Worm (Caenorhabditis elegans): ENCODE results near the gene rod-1.

The rod-1 gene

ce11 chrIV:7478134-7478533, at the start of gene rod-1:
Gene rod-1, plus strand, starts transcription at chrIV:7478452.
- TF ChIP-seq snpc-1.1 (tag; optimal IDR thresholded peaks at IDR 0.05; ENCODE audit: insufficient read depth) (no peak), lin-54 (GFP tag; optimal IDR thresholded peaks at IDR 0.05) (no peak), hmg-1.2 (GFP tag; IDR thresholded peaks at IDR 0.05) (0 out of 2 replicates have a peak, but pooled peaks have one; percentile 8), pbrm-1 (GFP tag; IDR thresholded peaks at IDR 0.05) (peak; percentile 41; the same call in 1 of the 2 replicates)

ce11 chrIV:7428998-7429397, 49.3 kb upstream of the rod-1 start:
- no peak for TF ChIP-seq hlh-26 (GFP tag; conservative IDR thresholded peaks at IDR 0.05)
- no peak for TF ChIP-seq xnd-1 (tag; optimal IDR thresholded peaks at IDR 0.05)
- no peak for TF ChIP-seq lag-1 (GFP tag; IDR thresholded peaks at IDR 0.05)
- no peak for TF ChIP-seq ets-4 (GFP tag; optimal IDR thresholded peaks at IDR 0.05)
- no peak for TF ChIP-seq ztf-18 (tag; optimal IDR thresholded peaks at IDR 0.05)

- TF ChIP-seq athp-1 (tag; optimal IDR thresholded peaks at IDR 0.05) (no peak), snpc-4 (GFP tag; optimal IDR thresholded peaks at IDR 0.05) (no peak), snpc-4 (tag; optimal IDR thresholded peaks at IDR 0.05) (no peak), hlh-12 (tag; optimal IDR thresholded peaks at IDR 0.05) (no peak), pbrm-1 (GFP tag; IDR thresholded peaks at IDR 0.05) (no peak), sea-2 (GFP tag; IDR thresholded peaks at IDR 0.05) (no peak), lsl-1 (GFP tag; optimal IDR thresholded peaks at IDR 0.05) (no peak)
These were observed 44.4 kb upstream of the rod-1 start, which contains the start of gene B0496.11 for ce11 chrIV:7433858-7434257. Gene B0496.11, minus strand, starts transcription at chrIV:7433958.

ce11 chrIV:7439377-7439776, 38.9 kb upstream of the rod-1 start:
- no peak for TF ChIP-seq ceh-100 (GFP tag; IDR thresholded peaks at IDR 0.05)
- TF ChIP-seq F23B12.7 (tag; optimal IDR thresholded peaks at IDR 0.05; ENCODE audit: insufficient read depth), result no peak
- TF ChIP-seq dox-1 (GFP tag; IDR thresholded peaks at IDR 0.05), result no peak
- TF ChIP-seq athp-1 (tag; optimal IDR thresholded peaks at IDR 0.05), result no peak

- no peak for TF ChIP-seq pbrm-1 (GFP tag; IDR thresholded peaks at IDR 0.05)
- no peak for TF ChIP-seq nfyb-1 (GFP tag; IDR thresholded peaks at IDR 0.05)
- no peak for TF ChIP-seq F52B5.7 (tag; optimal IDR thresholded peaks at IDR 0.05)
- TF ChIP-seq nhr-90 (tag; optimal IDR thresholded peaks at IDR 0.05), result no peak
These were observed 38.0 kb upstream of the rod-1 start for ce11 chrIV:7440238-7440637.

- TF ChIP-seq Y79H2A.3 (GFP tag; conservative IDR thresholded peaks at IDR 0.05) (0 out of 2 replicates have a peak, but pooled peaks have one; percentile 38), Y53G8AR.9 (GFP tag; conservative IDR thresholded peaks at IDR 0.05) (peak; percentile 71; the same call in 1 of the 2 replicates), rcor-1 (GFP tag; IDR thresholded peaks at IDR 0.05) (peak; percentile 58), dox-1 (GFP tag; IDR thresholded peaks at IDR 0.05) (peak; percentile 90), D2030.7 (GFP tag; IDR thresholded peaks at IDR 0.05) (peak; percentile 38; the same call in 1 of the 2 replicates), ekl-4 (GFP tag; IDR thresholded peaks at IDR 0.05) (peak; percentile 64), ceh-58 (GFP tag; IDR thresholded peaks at IDR 0.05) (0 out of 2 replicates have a peak, but pooled peaks have one; percentile 62), egrh-3 (GFP tag; IDR thresholded peaks at IDR 0.05) (peak; percentile 38; the same call in 1 of the 2 replicates), madf-6 (GFP tag; IDR thresholded peaks at IDR 0.05) (peak; percentile 69; the same call in 1 of the 2 replicates), lin-26 (GFP tag; IDR thresholded peaks at IDR 0.05) (0 out of 2 replicates have a peak, but pooled peaks have one; percentile 30), B0019.2 (GFP tag; conservative IDR thresholded peaks at IDR 0.05) (peak; percentile 20; the same call in 1 of the 2 replicates), ceh-100 (GFP tag; IDR thresholded peaks at IDR 0.05) (peak; percentile 61), egl-18 (GFP tag; IDR thresholded peaks at IDR 0.05) (peak; percentile 71; the same call in 1 of the 2 replicates), ceh-40 (GFP tag; IDR thresholded peaks at IDR 0.05) (peak; percentile 86; the same call in 1 of the 2 replicates), madf-3 (GFP tag; IDR thresholded peaks at IDR 0.05) (peak; percentile 90), pbrm-1 (GFP tag; IDR thresholded peaks at IDR 0.05) (peak; percentile 93), hsf-1 (GFP tag; IDR thresholded peaks at IDR 0.05) (peak; percentile 99), F39B2.1 (GFP tag; IDR thresholded peaks at IDR 0.05) (0 out of 2 replicates have a peak, but pooled peaks have one; percentile 17), Y95B8A.8 (GFP tag; IDR thresholded peaks at IDR 0.05) (0 out of 2 replicates have a peak, but pooled peaks have one; percentile 58)
These were observed 37.3 kb upstream of the rod-1 start for ce11 chrIV:7440985-7441384.

Data from whole organism, young adult.